Fruit fly (Drosophila melanogaster): ENCODE measurements around the gene Utx.

The Utx gene

DNA sequence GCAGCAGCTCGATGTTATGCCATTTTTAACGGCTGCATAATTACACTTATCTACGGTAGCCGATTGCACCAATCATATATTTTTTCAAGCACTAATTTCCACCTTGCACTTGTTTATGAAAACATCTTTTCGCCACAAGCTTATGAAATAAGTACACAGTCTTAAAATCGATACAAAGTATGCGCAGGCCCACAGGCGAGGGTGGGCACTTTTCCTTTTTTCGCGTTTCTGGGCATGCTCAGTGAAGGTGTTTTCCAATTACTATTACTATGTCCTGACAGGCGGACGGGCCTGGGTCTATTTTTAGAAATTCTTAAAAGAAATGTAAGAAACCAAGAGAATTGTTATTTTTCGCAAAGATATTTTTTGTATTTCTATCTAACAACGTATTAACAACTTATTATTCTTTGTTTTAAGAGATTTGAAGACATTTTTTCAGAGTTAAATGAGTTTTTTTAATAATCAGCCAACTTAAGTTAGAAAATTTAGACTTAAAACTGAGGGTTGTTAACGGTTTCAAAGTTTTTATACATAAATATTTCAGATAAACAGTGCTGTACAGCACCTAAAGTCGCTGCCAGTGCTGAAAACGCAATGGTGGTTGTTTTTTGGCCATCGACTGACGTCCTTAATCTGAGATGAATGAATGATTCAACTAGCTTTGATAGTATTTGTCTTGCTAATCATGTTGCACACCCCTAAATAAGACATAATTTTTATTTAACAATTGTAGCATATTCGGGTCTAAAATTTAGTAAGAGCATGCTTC, 32.2 kb upstream of the Utx start, which contains the start of gene Cdk5alpha:
Gene Cdk5alpha (minus strand): TSS at position 343 of the 769 bp plus-strand sequence.
- TF ChIP-seq topi (GFP tag; optimal IDR thresholded peaks at IDR 0.05) (peak; percentile 1), CG8119 (GFP tag; IDR thresholded peaks at IDR 0.05) (no peak), esn (GFP tag; optimal IDR thresholded peaks at IDR 0.05) (peak; percentile 3)

DNA sequence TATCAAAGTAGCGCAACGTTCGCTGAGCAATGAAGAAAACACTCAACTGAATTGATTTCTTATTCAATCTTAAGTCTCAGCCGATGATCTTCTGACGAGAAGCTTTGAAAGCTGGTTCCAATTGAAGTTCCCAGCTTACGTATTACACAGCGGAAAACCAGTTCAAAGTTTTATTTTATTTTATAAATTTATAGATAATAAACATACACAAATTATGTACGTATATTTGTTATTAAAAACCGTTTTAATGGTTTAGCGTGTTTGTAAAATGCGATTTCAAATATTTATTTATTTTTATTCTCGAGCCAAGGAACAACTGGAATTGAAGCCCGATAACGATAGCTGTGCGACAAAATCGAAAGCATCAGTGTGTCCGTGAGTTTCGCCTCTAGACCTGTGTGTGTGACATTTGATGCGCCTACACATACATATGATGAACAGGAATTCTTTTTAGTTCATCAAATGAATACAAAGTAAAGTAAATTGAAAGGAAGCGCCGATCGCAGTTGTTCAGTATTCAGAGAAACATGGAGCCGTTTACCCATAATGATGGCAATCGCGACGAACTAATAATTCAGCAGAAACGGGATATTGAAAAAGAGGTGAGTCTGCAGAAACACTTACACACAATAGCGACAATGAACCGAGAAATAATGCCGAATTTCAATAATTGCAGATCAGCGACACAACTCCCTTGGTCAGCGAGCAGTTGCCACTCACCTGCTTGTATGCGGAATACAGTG, 28.1 kb upstream of the Utx start, which contains the start of the genes CG5390 and CG4968:
Gene CG5390 (minus strand): TSS at position 77 of the 743 bp plus-strand sequence.
Gene CG4968 (plus strand): TSS at position 405 of the 743 bp plus-strand sequence.
- no peak for TF ChIP-seq CG6276 (GFP tag; optimal IDR thresholded peaks at IDR 0.05)
- peak; percentile 74 for TF ChIP-seq CG3032 (tag; optimal IDR thresholded peaks at IDR 0.05)
- TF ChIP-seq CG34406 (GFP tag; optimal IDR thresholded peaks at IDR 0.05) = peak; percentile 70
- no peak for TF ChIP-seq CG1621 (tag; optimal IDR thresholded peaks at IDR 0.05)
- peak; percentile 74 for TF ChIP-seq acj6 (GFP tag; optimal IDR thresholded peaks at IDR 0.05)
- TF ChIP-seq lz (GFP tag; optimal IDR thresholded peaks at IDR 0.05) = peak; percentile 61
- peak; percentile 74; the same call in 2 of the 3 replicates for TF ChIP-seq CG8119 (GFP tag; IDR thresholded peaks at IDR 0.05)
- TF ChIP-seq Eip75B (GFP tag; optimal IDR thresholded peaks at IDR 0.05) = peak; percentile 58
- TF ChIP-seq net (GFP tag; optimal IDR thresholded peaks at IDR 0.05) = no peak
- no peak for TF ChIP-seq Hr39 (GFP tag; optimal IDR thresholded peaks at IDR 0.05)
- no peak for TF ChIP-seq CG8632 (GFP tag; optimal IDR thresholded peaks at IDR 0.05)
- peak; percentile 46 for TF ChIP-seq CG6854 (GFP tag; optimal IDR thresholded peaks at IDR 0.05)
- TF ChIP-seq cyc (GFP tag; optimal IDR thresholded peaks at IDR 0.05) = peak; percentile 55
- TF ChIP-seq Hr4 (GFP tag; optimal IDR thresholded peaks at IDR 0.05) = peak; percentile 74
- no peak for TF ChIP-seq CG4318 (GFP tag; optimal IDR thresholded peaks at IDR 0.05)
- TF ChIP-seq spab (GFP tag; optimal IDR thresholded peaks at IDR 0.05) = no peak
- peak; percentile 94 for TF ChIP-seq dsx (GFP tag; optimal IDR thresholded peaks at IDR 0.05; ENCODE audit: poor library complexity, severe bottlenecking)
- peak; percentile 89 for TF ChIP-seq Eip93F (GFP tag; optimal IDR thresholded peaks at IDR 0.05)
- TF ChIP-seq esn (GFP tag; optimal IDR thresholded peaks at IDR 0.05) = peak; percentile 77
- peak; percentile 75 for TF ChIP-seq Sox102F (GFP tag; optimal IDR thresholded peaks at IDR 0.05)
- TF ChIP-seq CG6163 (GFP tag; IDR thresholded peaks at IDR 0.05) = peak; percentile 79; the same call in 2 of the 3 replicates
- TF ChIP-seq CG6808 (GFP tag; optimal IDR thresholded peaks at IDR 0.05) = peak; percentile 65
- TF ChIP-seq CG15336 (GFP tag; IDR thresholded peaks at IDR 0.05) = peak; percentile 87
- peak; percentile 63 for TF ChIP-seq Gug (GFP tag; IDR thresholded peaks at IDR 0.05)
- peak; percentile 56 for TF ChIP-seq Blimp-1 (GFP tag; optimal IDR thresholded peaks at IDR 0.05)
- TF ChIP-seq Hr38 (GFP tag; optimal IDR thresholded peaks at IDR 0.05) = no peak
- no peak for TF ChIP-seq CG3919 (GFP tag; optimal IDR thresholded peaks at IDR 0.05)
- no peak for TF ChIP-seq CG32006 (GFP tag; optimal IDR thresholded peaks at IDR 0.05)
- TF ChIP-seq Ets96B (tag; optimal IDR thresholded peaks at IDR 0.05) = peak; percentile 77
- TF ChIP-seq CG8319 (GFP tag; optimal IDR thresholded peaks at IDR 0.05) = no peak
- no peak for TF ChIP-seq Smox (GFP tag; optimal IDR thresholded peaks at IDR 0.05)
- TF ChIP-seq CG7368 (GFP tag; optimal IDR thresholded peaks at IDR 0.05) = no peak
- no peak for TF ChIP-seq CG16779 (tag; optimal IDR thresholded peaks at IDR 0.05)
- no peak for TF ChIP-seq fkh (GFP tag; optimal IDR thresholded peaks at IDR 0.05)
- peak; percentile 62 for TF ChIP-seq Sox14 (GFP tag; optimal IDR thresholded peaks at IDR 0.05)
- peak; percentile 90 for TF ChIP-seq Eip78C (GFP tag)
- TF ChIP-seq pdm3 (GFP tag; optimal IDR thresholded peaks at IDR 0.05) = no peak
- peak; percentile 59 for TF ChIP-seq Lpt (GFP tag; optimal IDR thresholded peaks at IDR 0.05)
- TF ChIP-seq topi (GFP tag; optimal IDR thresholded peaks at IDR 0.05) = peak; percentile 66
- peak; percentile 80 for TF ChIP-seq CG10631 (GFP tag; optimal IDR thresholded peaks at IDR 0.05)
- TF ChIP-seq CG6792 (GFP tag; optimal IDR thresholded peaks at IDR 0.05) = peak; percentile 74
- TF ChIP-seq CG9139 (GFP tag; optimal IDR thresholded peaks at IDR 0.05) = peak; percentile 26
- TF ChIP-seq Sox15 (GFP tag; optimal IDR thresholded peaks at IDR 0.05) = peak; percentile 16
- peak; percentile 22 for TF ChIP-seq Ets21C (GFP tag; optimal IDR thresholded peaks at IDR 0.05)
- TF ChIP-seq OdsH (GFP tag; optimal IDR thresholded peaks at IDR 0.05) = peak; percentile 77
- TF ChIP-seq svp (GFP tag) = no peak
- no peak for TF ChIP-seq fd59A (GFP tag; optimal IDR thresholded peaks at IDR 0.05)
